Fruit fly (Drosophila melanogaster): ENCODE results near the gene eIF3g1.

- no peak for TF ChIP-seq CrebA (GFP tag; optimal IDR thresholded peaks at IDR 0.05; ENCODE audit: borderline replicate concordance)
- TF ChIP-seq Hr83 (GFP tag; optimal IDR thresholded peaks at IDR 0.05; ENCODE audit: poor library complexity, severe bottlenecking): no peak
- TF ChIP-seq Rel (GFP tag; optimal IDR thresholded peaks at IDR 0.05): no peak
- no peak for TF ChIP-seq Rel (tag; optimal IDR thresholded peaks at IDR 0.05)
- TF ChIP-seq foxo (GFP tag; optimal IDR thresholded peaks at IDR 0.05): peak in 1 of 2 experiments; percentile 27
- no peak for TF ChIP-seq pan (optimal IDR thresholded peaks at IDR 0.05)
- TF ChIP-seq Vsx2 (GFP tag; optimal IDR thresholded peaks at IDR 0.05; ENCODE audit: partially characterized antibody): no peak
- no peak for TF ChIP-seq N (GFP tag; optimal IDR thresholded peaks at IDR 0.05)
- no peak for TF ChIP-seq usp (GFP tag; optimal IDR thresholded peaks at IDR 0.05)
- TF ChIP-seq Myc (optimal IDR thresholded peaks at IDR 0.05): no peak
- peak; percentile 6 for TF ChIP-seq br (GFP tag; optimal IDR thresholded peaks at IDR 0.05)
- no peak for TF ChIP-seq lola (GFP tag; optimal IDR thresholded peaks at IDR 0.05)
- no peak for TF ChIP-seq sv (GFP tag; optimal IDR thresholded peaks at IDR 0.05)
These were observed 25.0 kb upstream of the eIF3g1 start for dm6 chrX:2635075-2635643.

Measured in whole organism, wandering third instar larva.